Fruit fly (Drosophila melanogaster): Measurements from ENCODE around the gene CG3842.

CG3842 gene

DNA sequence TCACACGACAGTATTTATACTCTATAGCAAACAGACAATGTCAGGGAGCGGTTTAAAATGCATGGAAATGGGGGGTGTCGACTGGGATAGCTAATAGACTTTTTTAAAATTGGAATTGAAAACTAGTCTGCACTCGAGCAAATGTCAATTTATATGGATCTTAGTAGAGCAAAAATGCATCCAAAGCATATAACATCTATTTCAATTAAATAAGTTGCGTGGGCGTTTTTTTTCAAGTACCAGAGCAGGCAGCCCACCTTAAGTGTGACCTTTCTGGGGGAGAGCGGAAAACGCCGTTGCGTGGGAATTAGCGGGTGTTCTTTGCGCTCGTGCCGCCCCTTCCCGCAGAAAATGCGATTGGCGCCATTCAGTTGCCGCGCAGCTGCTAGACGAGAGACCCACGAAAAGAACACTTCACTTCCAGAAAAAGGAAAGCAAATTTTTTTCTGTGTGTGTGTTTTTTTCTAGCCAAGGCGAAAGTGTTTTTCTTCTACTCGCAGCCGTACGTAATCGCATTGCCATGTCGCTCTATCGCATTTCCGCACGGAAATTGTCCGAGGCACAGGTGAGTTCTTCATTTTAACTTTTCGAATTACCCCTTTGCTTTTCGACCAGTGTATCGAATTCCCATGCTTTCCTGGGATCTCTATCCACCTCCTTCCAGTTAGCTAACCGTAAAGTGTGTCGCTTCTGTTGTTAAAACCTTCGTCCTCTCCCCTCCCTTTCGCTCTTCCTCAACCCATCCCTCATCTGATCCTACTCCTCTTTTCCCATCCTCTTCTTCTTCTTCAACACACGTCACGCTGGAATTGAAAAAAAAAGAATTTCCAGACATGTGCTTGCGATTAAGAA lies 14.6 kb downstream of the CG3842 start (continued):
- TF ChIP-seq CG2129 (GFP tag; IDR thresholded peaks at IDR 0.05; ENCODE audit: partially characterized antibody) (no peak), CG17328 (GFP tag; IDR thresholded peaks at IDR 0.05) (peak; percentile 20; the same call in 1 of the 2 replicates), CG11560 (tag; IDR thresholded peaks at IDR 0.05) (no peak), Sox102F (GFP tag; optimal IDR thresholded peaks at IDR 0.05) (no peak), CG13296 (GFP tag; optimal IDR thresholded peaks at IDR 0.05) (peak; percentile 40), CG13775 (GFP tag; optimal IDR thresholded peaks at IDR 0.05) (peak; percentile 24), Mad (GFP tag; optimal IDR thresholded peaks at IDR 0.05) (no peak), Rfx (GFP tag; IDR thresholded peaks at IDR 0.05) (peak; percentile 49), Drgx (GFP tag; IDR thresholded peaks at IDR 0.05) (no peak), MBD-R2 (GFP tag; IDR thresholded peaks at IDR 0.05) (0 out of 2 replicates have a peak, but pooled peaks have one; percentile 24), CG13624 (GFP tag; optimal IDR thresholded peaks at IDR 0.05) (peak; percentile 13), CG6765 (GFP tag; optimal IDR thresholded peaks at IDR 0.05) (peak; percentile 15), pan (optimal IDR thresholded peaks at IDR 0.05) (no peak), pan (GFP tag; optimal IDR thresholded peaks at IDR 0.05 in 1 of 2, IDR thresholded peaks at IDR 0.05 in 1 of 2) (peak in 1 of 2 experiments; percentile 27), CG8089 (GFP tag; optimal IDR thresholded peaks at IDR 0.05) (no peak), CG15073 (GFP tag; optimal IDR thresholded peaks at IDR 0.05) (no peak), ac (GFP tag; optimal IDR thresholded peaks at IDR 0.05) (peak; percentile 11), CG17359 (tag; optimal IDR thresholded peaks at IDR 0.05) (no peak), CG18619 (GFP tag; optimal IDR thresholded peaks at IDR 0.05) (no peak), CG9727 (GFP tag; optimal IDR thresholded peaks at IDR 0.05) (peak; percentile 44), CG7987 (GFP tag; optimal IDR thresholded peaks at IDR 0.05) (peak; percentile 33), row (GFP tag; IDR thresholded peaks at IDR 0.05) (peak; percentile 28; the same call in 1 of the 3 replicates), lilli (GFP tag; optimal IDR thresholded peaks at IDR 0.05) (peak; percentile 57), dmrt99B (tag; optimal IDR thresholded peaks at IDR 0.05) (no peak), CG3163 (GFP tag; optimal IDR thresholded peaks at IDR 0.05) (no peak), CG30020 (tag; optimal IDR thresholded peaks at IDR 0.05) (no peak), Blimp-1 (GFP tag; optimal IDR thresholded peaks at IDR 0.05) (peak; percentile 66), CG8281 (tag; optimal IDR thresholded peaks at IDR 0.05) (no peak), Hr3 (GFP tag; optimal IDR thresholded peaks at IDR 0.05) (no peak), CG14710 (tag; optimal IDR thresholded peaks at IDR 0.05) (peak; percentile 64), Antp (GFP tag; optimal IDR thresholded peaks at IDR 0.05) (peak; percentile 2), CG2678 (tag; optimal IDR thresholded peaks at IDR 0.05) (peak; percentile 7), CG7556 (GFP tag; optimal IDR thresholded peaks at IDR 0.05) (no peak), CG33557 (GFP tag; optimal IDR thresholded peaks at IDR 0.05) (peak; percentile 29), CG15601 (tag; optimal IDR thresholded peaks at IDR 0.05) (peak; percentile 17), gfzf (GFP tag; optimal IDR thresholded peaks at IDR 0.05) (peak; percentile 90), zfh1 (GFP tag; IDR thresholded peaks at IDR 0.05) (0 out of 3 replicates have a peak, but pooled peaks have one; percentile 24), CG7372 (GFP tag; IDR thresholded peaks at IDR 0.05) (no peak), kni (GFP tag; optimal IDR thresholded peaks at IDR 0.05) (no peak), inv (GFP tag; IDR thresholded peaks at IDR 0.05; ENCODE audit: partially characterized antibody) (no peak), CkIIα-i1 (GFP tag; IDR thresholded peaks at IDR 0.05) (no peak), CG12299 (tag; optimal IDR thresholded peaks at IDR 0.05) (no peak), CG12769 (tag; optimal IDR thresholded peaks at IDR 0.05) (peak; percentile 34), YL-1 (GFP tag; optimal IDR thresholded peaks at IDR 0.05) (peak; percentile 32), Bteb2 (GFP tag; optimal IDR thresholded peaks at IDR 0.05) (no peak), ems (GFP tag; optimal IDR thresholded peaks at IDR 0.05) (no peak), Hr39 (optimal IDR thresholded peaks at IDR 0.05) (no peak), aop (GFP tag; IDR thresholded peaks at IDR 0.05) (no peak), pzg (GFP tag; optimal IDR thresholded peaks at IDR 0.05) (peak; percentile 74)

Measured in whole organism, embryonic.